Worm (Caenorhabditis elegans) whole organism, midembryonic: ENCODE results near the gene H12I13.6.

Experiments
- T22C8.4 ChIP-seq: fragments of 200-800 bp; sonication (Bioruptor generic); IDR thresholded peaks from 2 replicates; pipeline ENCODE4 v1.3.6; 2022; ENCODE audit warnings: missing genetic modification characterization, missing compliant biosample characterization
- cog-1 ChIP-seq: sonication (generic microtip); optimal IDR thresholded peaks from 2 replicates; lab custom pipeline; 2016; ENCODE audit warnings: missing genetic modification characterization, missing compliant biosample characterization
- flt-1 ChIP-seq: fragments of 200-800 bp; sonication (Bioruptor generic); IDR thresholded peaks from 2 replicates; pipeline ENCODE4 v1.3.6; 2022; ENCODE audit warnings: missing genetic modification characterization, missing compliant biosample characterization
- klf-2 ChIP-seq: fragments of 200-800 bp; sonication (Bioruptor generic); conservative IDR thresholded peaks from 2 replicates; pipeline ENCODE4 v1.3.6; 2022; ENCODE audit warnings: missing genetic modification reagents, missing genetic modification characterization, missing compliant biosample characterization
- med-1 ChIP-seq: sonication (generic microtip); optimal IDR thresholded peaks from 2 replicates; lab custom pipeline; 2017; ENCODE audit warnings: missing genetic modification characterization, mild to moderate bottlenecking, missing compliant biosample characterization, antibody characterized with exemption, missing genetic modification reagents; ENCODE audit not compliant: insufficient read depth
- ref-1 ChIP-seq: fragments of 200-800 bp; sonication (Bioruptor generic); conservative IDR thresholded peaks from 2 replicates; pipeline ENCODE4 v1.3.6; 2022; ENCODE audit warnings: missing genetic modification reagents, missing genetic modification characterization, missing compliant biosample characterization
- tab-1 ChIP-seq: fragments of 200-800 bp; sonication (Bioruptor generic); IDR thresholded peaks from 2 replicates; pipeline ENCODE4 v1.3.6; 2022; ENCODE audit warnings: missing genetic modification characterization, missing compliant biosample characterization

ce11 chrII:6115283-6115682, 37.6 kb downstream of the H12I13.6 start:
- TF ChIP-seq med-1: no peak
- TF ChIP-seq klf-2 (GFP tag; lab: Robert Waterston, UW): no peak
- no peak for TF ChIP-seq flt-1 (GFP tag; lab: Robert Waterston, UW)
- no peak for TF ChIP-seq ref-1 (GFP tag; lab: Robert Waterston, UW)
- no peak for TF ChIP-seq T22C8.4 (GFP tag; lab: Robert Waterston, UW)
- TF ChIP-seq cog-1 (tag; lab: Kevin White, UChicago): no peak
- TF ChIP-seq tab-1 (GFP tag; lab: Robert Waterston, UW): no peak
